Fruit fly (Drosophila melanogaster): Measurements from ENCODE around the gene Psa.

dm6 chr3L:1538314-1538854 lies 35.7 kb downstream of the Psa start:
- TF ChIP-seq CG8478 (optimal IDR thresholded peaks at IDR 0.05) (no peak), CTCF (optimal IDR thresholded peaks at IDR 0.05) (no peak)

Data from S2 (cell line).